Fruit fly (Drosophila melanogaster) whole organism, embryonic: ENCODE results near the gene Atg6.

Experiments
- Asciz ChIP-seq: fragments of 200-800 bp; sonication (Bioruptor generic); optimal IDR thresholded peaks from 2 replicates; lab custom pipeline; 2017; ENCODE audit warnings: missing biosample characterization, mild to moderate bottlenecking, missing genetic modification characterization, missing genetic modification reagents
- Bgb ChIP-seq: fragments of 200-800 bp; sonication (Bioruptor generic); IDR thresholded peaks from 2 replicates; pipeline ENCODE4 v1.3.6; 2022; ENCODE audit warnings: missing biosample characterization, missing genetic modification characterization; ENCODE audit not compliant: partially characterized antibody
- CG10366 ChIP-seq: fragments of 200-800 bp; sonication (Bioruptor generic); IDR thresholded peaks from 2 replicates; pipeline ENCODE4 v1.3.6; 2022; ENCODE audit warnings: missing biosample characterization, missing genetic modification characterization
- CG10959 ChIP-seq: fragments of 200-800 bp; sonication (Bioruptor generic); IDR thresholded peaks from 2 replicates; pipeline ENCODE4 v1.3.6; 2022; ENCODE audit warnings: missing biosample characterization, missing genetic modification characterization
- CG1233 ChIP-seq: fragments of 200-800 bp; sonication (Bioruptor generic); optimal IDR thresholded peaks from 4 replicates; lab custom pipeline; 2018; ENCODE audit warnings: missing biosample characterization, mild to moderate bottlenecking, missing genetic modification characterization
- CG12744 ChIP-seq: fragments of 200-800 bp; sonication (Bioruptor generic); optimal IDR thresholded peaks from 2 replicates; lab custom pipeline; 2016; ENCODE audit warnings: missing biosample characterization, missing genetic modification characterization
- CG13424 ChIP-seq: fragments of 200-800 bp; sonication (Bioruptor generic); optimal IDR thresholded peaks from 2 replicates; lab custom pipeline; 2019; ENCODE audit warnings: missing biosample characterization, mild to moderate bottlenecking, missing genetic modification characterization, moderate library complexity
- CG14860 ChIP-seq: fragments of 200-800 bp; sonication (Bioruptor generic); IDR thresholded peaks from 3 replicates; pipeline ENCODE4 v1.3.6; 2022; ENCODE audit warnings: missing biosample characterization, missing genetic modification characterization; ENCODE audit not compliant: partially characterized antibody
- CG15696 ChIP-seq: fragments of 200-800 bp; sonication (Bioruptor generic); optimal IDR thresholded peaks from 2 replicates; lab custom pipeline; 2019; ENCODE audit warnings: missing biosample characterization, mild to moderate bottlenecking, missing genetic modification characterization, moderate library complexity
- CG1603 ChIP-seq: fragments of 200-800 bp; sonication (Bioruptor generic); optimal IDR thresholded peaks from 2 replicates; lab custom pipeline; 2019; ENCODE audit warnings: missing biosample characterization, mild to moderate bottlenecking, missing genetic modification characterization, moderate library complexity
- CG17802 ChIP-seq: fragments of 200-800 bp; sonication (Bioruptor generic); optimal IDR thresholded peaks from 2 replicates; lab custom pipeline; 2018; ENCODE audit warnings: missing biosample characterization, mild to moderate bottlenecking, missing genetic modification characterization, moderate library complexity
- CG18599 ChIP-seq: fragments of 200-800 bp; sonication (Bioruptor generic); optimal IDR thresholded peaks from 3 replicates; lab custom pipeline; 2017; ENCODE audit warnings: missing biosample characterization, missing genetic modification characterization, mild to moderate bottlenecking, moderate library complexity, missing genetic modification reagents
- CG3995 ChIP-seq: fragments of 200-800 bp; sonication (Bioruptor generic); optimal IDR thresholded peaks from 3 replicates; lab custom pipeline; 2016; ENCODE audit warnings: missing biosample characterization, missing genetic modification characterization
- CG4404 ChIP-seq: fragments of 200-800 bp; sonication (Bioruptor generic); IDR thresholded peaks from 2 replicates; pipeline ENCODE4 v1.3.6; 2022; ENCODE audit warnings: missing biosample characterization, missing genetic modification characterization
- CG4707 ChIP-seq: fragments of 200-800 bp; sonication (Bioruptor generic); optimal IDR thresholded peaks from 2 replicates; lab custom pipeline; 2018; ENCODE audit warnings: missing biosample characterization, mild to moderate bottlenecking, missing genetic modification characterization, moderate library complexity
- CG5180 ChIP-seq: fragments of 200-800 bp; sonication (Bioruptor generic); optimal IDR thresholded peaks from 3 replicates; lab custom pipeline; 2017; ENCODE audit warnings: missing biosample characterization, missing genetic modification characterization, mild to moderate bottlenecking, moderate library complexity, missing genetic modification reagents
- CG6272 ChIP-seq: fragments of 200-800 bp; sonication (Bioruptor generic); IDR thresholded peaks from 2 replicates; pipeline ENCODE4 v1.3.6; 2022; ENCODE audit warnings: missing biosample characterization, missing genetic modification characterization
- CG8359 ChIP-seq: fragments of 200-800 bp; sonication (Bioruptor generic); optimal IDR thresholded peaks from 2 replicates; lab custom pipeline; 2017; ENCODE audit warnings: missing biosample characterization, mild to moderate bottlenecking, missing genetic modification characterization, borderline replicate concordance
- CG9609 ChIP-seq: fragments of 200-800 bp; sonication (Bioruptor generic); optimal IDR thresholded peaks from 3 replicates; lab custom pipeline; 2016; ENCODE audit warnings: missing biosample characterization, missing genetic modification characterization
- CG9727 ChIP-seq: fragments of 200-800 bp; sonication (Bioruptor generic); optimal IDR thresholded peaks from 3 replicates; lab custom pipeline; 2017; ENCODE audit warnings: missing biosample characterization, mild to moderate bottlenecking, missing genetic modification characterization
- D19B ChIP-seq: fragments of 200-800 bp; sonication (Bioruptor generic); optimal IDR thresholded peaks from 2 replicates; lab custom pipeline; 2017; ENCODE audit warnings: missing biosample characterization, mild to moderate bottlenecking, missing genetic modification characterization
- Dfd ChIP-seq, 2 experiments: fragments of >200 bp; optimal IDR thresholded peaks; 2 replicates each; lab custom pipeline; 2017; ENCODE audit warnings: missing biosample characterization in 2 of 2, missing genetic modification characterization in 2 of 2
- Dll ChIP-seq: fragments of 200-800 bp; sonication (Bioruptor generic); IDR thresholded peaks from 4 replicates; pipeline ENCODE4 v1.3.6; 2022; ENCODE audit warnings: missing biosample characterization, missing genetic modification characterization; ENCODE audit not compliant: partially characterized antibody
- Elba2 ChIP-seq: fragments of 200-800 bp; sonication (Bioruptor generic); optimal IDR thresholded peaks from 3 replicates; lab custom pipeline; 2016; ENCODE audit warnings: missing biosample characterization, missing genetic modification characterization
- Ets97D ChIP-seq: fragments of 200-800 bp; sonication (Bioruptor generic); optimal IDR thresholded peaks from 3 replicates; lab custom pipeline; 2016; ENCODE audit warnings: missing biosample characterization, missing genetic modification characterization
- Fer2 ChIP-seq: fragments of 200-800 bp; sonication (Bioruptor generic); optimal IDR thresholded peaks from 2 replicates; lab custom pipeline; 2018; ENCODE audit warnings: missing biosample characterization, mild to moderate bottlenecking, missing genetic modification characterization, moderate library complexity
- HLH54F ChIP-seq: fragments of 200-800 bp; sonication (Bioruptor generic); optimal IDR thresholded peaks from 3 replicates; lab custom pipeline; 2016; ENCODE audit warnings: missing biosample characterization, missing genetic modification characterization
- Hr39 ChIP-seq: fragments of >200 bp; optimal IDR thresholded peaks from 2 replicates; lab custom pipeline; 2017
- Nf-YA ChIP-seq: fragments of 200-800 bp; sonication (Bioruptor generic); IDR thresholded peaks from 2 replicates; pipeline ENCODE4 v1.3.6; 2022; ENCODE audit warnings: missing biosample characterization, missing genetic modification characterization
- Sry-β ChIP-seq: fragments of 200-800 bp; sonication (Bioruptor generic); optimal IDR thresholded peaks from 2 replicates; lab custom pipeline; 2018; ENCODE audit warnings: missing biosample characterization, mild to moderate bottlenecking, missing genetic modification characterization, moderate library complexity
- aop ChIP-seq: fragments of 200-800 bp; sonication (Bioruptor generic); IDR thresholded peaks from 2 replicates; pipeline ENCODE4 v1.3.6; 2022; ENCODE audit warnings: missing biosample characterization, missing genetic modification characterization
- dysf ChIP-seq: fragments of 200-800 bp; sonication (Bioruptor generic); IDR thresholded peaks from 3 replicates; pipeline ENCODE4 v1.3.6; 2022; ENCODE audit warnings: missing biosample characterization, missing genetic modification characterization
- ems ChIP-seq: fragments of 200-800 bp; sonication (Bioruptor generic); optimal IDR thresholded peaks from 3 replicates; lab custom pipeline; 2016; ENCODE audit warnings: missing biosample characterization, missing genetic modification characterization
- eve ChIP-seq, 2 experiments: fragments of >200 bp; optimal IDR thresholded peaks; 2 replicates each; lab custom pipeline; 2017; ENCODE audit warnings: missing biosample characterization in 2 of 2, missing genetic modification characterization in 2 of 2
- gcm ChIP-seq: fragments of 200-800 bp; sonication (Bioruptor generic); optimal IDR thresholded peaks from 2 replicates; lab custom pipeline; 2019; ENCODE audit warnings: missing biosample characterization, mild to moderate bottlenecking, missing genetic modification characterization, moderate library complexity
- gro ChIP-seq: fragments of 200-800 bp; sonication (Bioruptor generic); optimal IDR thresholded peaks from 2 replicates; lab custom pipeline; 2016; ENCODE audit warnings: missing biosample characterization, missing genetic modification characterization
- ham ChIP-seq: fragments of 200-800 bp; sonication (Bioruptor generic); IDR thresholded peaks from 2 replicates; pipeline ENCODE4 v1.3.6; 2022; ENCODE audit warnings: missing biosample characterization, missing genetic modification characterization
- inv ChIP-seq: fragments of 200-800 bp; sonication (Bioruptor generic); IDR thresholded peaks from 2 replicates; pipeline ENCODE4 v1.3.6; 2022; ENCODE audit warnings: missing biosample characterization, missing genetic modification characterization; ENCODE audit not compliant: partially characterized antibody
- kah ChIP-seq: fragments of 200-800 bp; sonication (Bioruptor generic); optimal IDR thresholded peaks from 2 replicates; lab custom pipeline; 2018; ENCODE audit warnings: missing biosample characterization, mild to moderate bottlenecking, missing genetic modification characterization
- klu ChIP-seq: fragments of 200-800 bp; sonication (Bioruptor generic); IDR thresholded peaks from 2 replicates; pipeline ENCODE4 v1.3.6; 2022; ENCODE audit warnings: missing biosample characterization, missing genetic modification characterization
- lilli ChIP-seq: fragments of 200-800 bp; sonication (Bioruptor generic); optimal IDR thresholded peaks from 3 replicates; lab custom pipeline; 2016; ENCODE audit warnings: missing biosample characterization, missing genetic modification characterization
- nau ChIP-seq: fragments of 200-800 bp; sonication (Bioruptor generic); optimal IDR thresholded peaks from 3 replicates; lab custom pipeline; 2017; ENCODE audit warnings: missing biosample characterization, mild to moderate bottlenecking, missing genetic modification characterization, missing genetic modification reagents
- psq ChIP-seq: fragments of 200-800 bp; sonication (Bioruptor generic); optimal IDR thresholded peaks from 2 replicates; lab custom pipeline; 2017; ENCODE audit warnings: missing biosample characterization, missing genetic modification characterization
- rib ChIP-seq: fragments of 200-800 bp; sonication (Bioruptor generic); IDR thresholded peaks from 2 replicates; pipeline ENCODE4 v1.3.6; 2022; ENCODE audit warnings: missing biosample characterization, missing genetic modification characterization
- ro ChIP-seq: fragments of 200-800 bp; sonication (Bioruptor generic); IDR thresholded peaks from 2 replicates; pipeline ENCODE4 v1.3.6; 2022; ENCODE audit warnings: missing biosample characterization, missing genetic modification characterization
- seq ChIP-seq: fragments of 200-800 bp; sonication (Bioruptor generic); IDR thresholded peaks from 2 replicates; pipeline ENCODE4 v1.3.6; 2022; ENCODE audit warnings: missing biosample characterization, missing genetic modification characterization
- sisA ChIP-seq: fragments of 200-800 bp; sonication (Bioruptor generic); IDR thresholded peaks from 2 replicates; pipeline ENCODE4 v1.3.6; 2022; ENCODE audit warnings: missing biosample characterization, missing genetic modification characterization
- stwl ChIP-seq: fragments of 200-800 bp; sonication (Bioruptor generic); optimal IDR thresholded peaks from 3 replicates; lab custom pipeline; 2018; ENCODE audit warnings: missing biosample characterization, mild to moderate bottlenecking, missing genetic modification characterization, moderate library complexity
- tin ChIP-seq: fragments of 200-800 bp; sonication (Bioruptor generic); optimal IDR thresholded peaks from 3 replicates; lab custom pipeline; 2016; ENCODE audit warnings: missing biosample characterization, missing genetic modification characterization
- ttk ChIP-seq: fragments of 200-800 bp; sonication (Bioruptor generic); IDR thresholded peaks from 2 replicates; pipeline ENCODE4 v2.1.2; 2022; ENCODE audit warnings: missing biosample characterization, missing genetic modification characterization
- vfl ChIP-seq: fragments of 200-800 bp; sonication (Bioruptor generic); optimal IDR thresholded peaks from 2 replicates; lab custom pipeline; 2016; ENCODE audit warnings: missing biosample characterization, missing genetic modification characterization
- zf30C ChIP-seq: fragments of 200-800 bp; sonication (Bioruptor generic); optimal IDR thresholded peaks from 3 replicates; lab custom pipeline; 2018; ENCODE audit warnings: missing biosample characterization, mild to moderate bottlenecking, missing genetic modification characterization

Gene Atg6

dm6 chr3R:24068830-24069229, 18.2 kb upstream of the Atg6 start (continued):
- TF ChIP-seq gcm (GFP tag; lab: Kevin White, UChicago), result no peak
- TF ChIP-seq nau (GFP tag; lab: Kevin White, UChicago), result no peak
- TF ChIP-seq rib (GFP tag; lab: Robert Waterston, UW), result no peak
- no peak for TF ChIP-seq CG18599 (GFP tag; lab: Kevin White, UChicago)
- no peak for TF ChIP-seq CG9727
- no peak for TF ChIP-seq Elba2
- no peak for TF ChIP-seq CG4404
- TF ChIP-seq Ets97D (GFP tag; lab: Kevin White, UChicago), result no peak
- TF ChIP-seq stwl, result no peak
- TF ChIP-seq Fer2 (tag; lab: Kevin White, UChicago), result no peak
- no peak for TF ChIP-seq Asciz
- TF ChIP-seq psq (GFP tag; lab: Kevin White, UChicago), result no peak
- TF ChIP-seq seq (GFP tag; lab: Robert Waterston, UW), result no peak; the same call in none of the 2 replicates
- TF ChIP-seq CG8359 (GFP tag; lab: Kevin White, UChicago), result no peak
- TF ChIP-seq CG10366 (GFP tag; lab: Robert Waterston, UW), result no peak
- no peak for TF ChIP-seq ems (GFP tag; lab: Kevin White, UChicago)
- no peak for TF ChIP-seq gro
- no peak for TF ChIP-seq Sry-β (GFP tag; lab: Kevin White, UChicago)
- no peak for TF ChIP-seq tin
- TF ChIP-seq CG6272, result no peak
- TF ChIP-seq kah, result no peak
- TF ChIP-seq aop, result no peak
- no peak for TF ChIP-seq CG14860 (GFP tag; lab: Robert Waterston, UW)
- no peak for TF ChIP-seq klu (GFP tag; lab: Robert Waterston, UW)
- TF ChIP-seq CG1603, result no peak
- TF ChIP-seq vfl (GFP tag; lab: Kevin White, UChicago), result no peak
- TF ChIP-seq Hr39 (lab: Kevin White, UChicago), result no peak
- TF ChIP-seq CG1233 (GFP tag; lab: Kevin White, UChicago), result no peak
- TF ChIP-seq CG17802 (tag; lab: Kevin White, UChicago), result no peak
- TF ChIP-seq CG4707 (GFP tag; lab: Kevin White, UChicago), result no peak
- no peak for TF ChIP-seq ham (GFP tag; lab: Robert Waterston, UW)
- peak in 1 of 2 experiments; percentile 26 for TF ChIP-seq eve (GFP tag; optimal IDR thresholded peaks at IDR 0.05; lab: Kevin White, UChicago)
- TF ChIP-seq CG5180 (GFP tag; lab: Kevin White, UChicago), result no peak
- TF ChIP-seq ro (GFP tag; lab: Robert Waterston, UW), result no peak
- TF ChIP-seq CG3995 (GFP tag; lab: Kevin White, UChicago), result no peak
- TF ChIP-seq Dll (GFP tag; lab: Robert Waterston, UW), result no peak
- no peak for TF ChIP-seq Dfd (GFP tag; optimal IDR thresholded peaks at IDR 0.05; lab: Kevin White, UChicago)
- TF ChIP-seq inv (GFP tag; lab: Robert Waterston, UW), result no peak
- peak; percentile 30 for TF ChIP-seq lilli (GFP tag; lab: Kevin White, UChicago)
- TF ChIP-seq CG9609 (GFP tag; lab: Kevin White, UChicago), result no peak
- no peak for TF ChIP-seq Bgb (GFP tag; lab: Robert Waterston, UW)
- no peak for TF ChIP-seq Nf-YA (GFP tag; lab: Robert Waterston, UW)
- no peak for TF ChIP-seq ttk (GFP tag; lab: Robert Waterston, UW)
- no peak for TF ChIP-seq sisA (GFP tag; lab: Robert Waterston, UW)
- TF ChIP-seq D19B (GFP tag; lab: Kevin White, UChicago), result no peak
- no peak for TF ChIP-seq CG12744
- no peak for TF ChIP-seq HLH54F (GFP tag; lab: Kevin White, UChicago)
- peak; percentile 36; the same call in 1 of the 3 replicates for TF ChIP-seq dysf
- no peak for TF ChIP-seq CG10959 (GFP tag; lab: Robert Waterston, UW)
- TF ChIP-seq CG13424 (tag; lab: Kevin White, UChicago), result peak; percentile 44
- TF ChIP-seq CG15696 (tag; lab: Kevin White, UChicago), result no peak
- TF ChIP-seq zf30C, result no peak
